Fruit fly (Drosophila melanogaster) whole organism, embryonic: ENCODE results near the gene CG14515.
A peak's percentile ranks its signal among the peaks of the same experiment; 100 is the strongest.

ENCODE experiments used
- ATbp ChIP-seq: fragments of 200-800 bp; sonication (Bioruptor generic); optimal IDR thresholded peaks from 2 replicates; lab custom pipeline; 2017; ENCODE audit warnings: missing biosample characterization, mild to moderate bottlenecking, missing genetic modification characterization, missing genetic modification reagents
- Ada2b ChIP-seq: fragments of 200-800 bp; sonication (Bioruptor generic); IDR thresholded peaks from 2 replicates; pipeline ENCODE4 v1.3.6; 2022; ENCODE audit warnings: missing biosample characterization, missing genetic modification characterization
- Awh ChIP-seq: fragments of 200-800 bp; sonication (Bioruptor generic); IDR thresholded peaks from 2 replicates; pipeline ENCODE4, ENCODE4 v1.3.6; 2022; ENCODE audit warnings: missing biosample characterization, missing genetic modification characterization
- Bteb2 ChIP-seq: fragments of 200-800 bp; sonication (Bioruptor generic); optimal IDR thresholded peaks from 2 replicates; lab custom pipeline; 2016; ENCODE audit warnings: missing biosample characterization, missing genetic modification characterization
- CG10565 ChIP-seq: fragments of 200-800 bp; sonication (Bioruptor generic); optimal IDR thresholded peaks from 3 replicates; lab custom pipeline; 2016; ENCODE audit warnings: missing biosample characterization, mild to moderate bottlenecking, missing genetic modification characterization
- CG11456 ChIP-seq: fragments of 200-800 bp; sonication (Bioruptor generic); IDR thresholded peaks from 3 replicates; pipeline ENCODE4 v1.3.6; 2022; ENCODE audit warnings: missing biosample characterization, missing genetic modification characterization
- CG12299 ChIP-seq: fragments of 200-800 bp; sonication (Bioruptor generic); optimal IDR thresholded peaks from 2 replicates; lab custom pipeline; 2018; ENCODE audit warnings: missing biosample characterization, mild to moderate bottlenecking, missing genetic modification characterization
- CG16863 ChIP-seq: fragments of 200-800 bp; sonication (Bioruptor generic); optimal IDR thresholded peaks from 3 replicates; lab custom pipeline; 2016; ENCODE audit warnings: missing biosample characterization, missing genetic modification characterization
- CG17612 ChIP-seq: fragments of 200-800 bp; sonication (Bioruptor generic); IDR thresholded peaks from 2 replicates; pipeline ENCODE4 v1.3.6; 2022; ENCODE audit warnings: missing biosample characterization, missing genetic modification characterization
- CG1792 ChIP-seq: fragments of 200-800 bp; sonication (Bioruptor generic); optimal IDR thresholded peaks from 2 replicates; lab custom pipeline; 2016; ENCODE audit warnings: missing biosample characterization, missing genetic modification characterization
- CG18619 ChIP-seq: fragments of 200-800 bp; sonication (Bioruptor generic); optimal IDR thresholded peaks from 3 replicates; lab custom pipeline; 2017; ENCODE audit warnings: missing biosample characterization, mild to moderate bottlenecking, missing genetic modification characterization
- CG2120 ChIP-seq: fragments of 200-800 bp; sonication (Bioruptor generic); optimal IDR thresholded peaks from 3 replicates; lab custom pipeline; 2016; ENCODE audit warnings: missing biosample characterization, missing genetic modification characterization
- CG2678 ChIP-seq: fragments of 200-800 bp; sonication (Bioruptor generic); optimal IDR thresholded peaks from 3 replicates; lab custom pipeline; 2019; ENCODE audit warnings: missing biosample characterization, mild to moderate bottlenecking, missing genetic modification characterization, moderate library complexity
- CG31224 ChIP-seq: fragments of 200-800 bp; sonication (Bioruptor generic); IDR thresholded peaks from 2 replicates; pipeline ENCODE4 v1.3.6; 2022; ENCODE audit warnings: missing biosample characterization, missing genetic modification characterization
- CG9437 ChIP-seq: fragments of 200-800 bp; sonication (Bioruptor generic); optimal IDR thresholded peaks from 2 replicates; lab custom pipeline; 2018; ENCODE audit warnings: missing biosample characterization, mild to moderate bottlenecking, missing genetic modification characterization
- CG9727 ChIP-seq: fragments of 200-800 bp; sonication (Bioruptor generic); optimal IDR thresholded peaks from 3 replicates; lab custom pipeline; 2017; ENCODE audit warnings: missing biosample characterization, mild to moderate bottlenecking, missing genetic modification characterization
- CG9797 ChIP-seq: fragments of 200-800 bp; sonication (Bioruptor generic); optimal IDR thresholded peaks from 3 replicates; lab custom pipeline; 2018; ENCODE audit warnings: missing biosample characterization, mild to moderate bottlenecking, missing genetic modification characterization
- CG9817 ChIP-seq: fragments of 200-800 bp; sonication (Bioruptor generic); optimal IDR thresholded peaks from 2 replicates; lab custom pipeline; 2018; ENCODE audit warnings: missing biosample characterization, mild to moderate bottlenecking, missing genetic modification characterization, moderate library complexity
- CoRest ChIP-seq: fragments of 200-800 bp; sonication (Bioruptor generic); optimal IDR thresholded peaks from 3 replicates; lab custom pipeline; 2018; ENCODE audit warnings: missing biosample characterization, mild to moderate bottlenecking, missing genetic modification characterization, moderate library complexity
- HHEX ChIP-seq: fragments of 200-800 bp; sonication (Bioruptor generic); optimal IDR thresholded peaks from 3 replicates; lab custom pipeline; 2017; ENCODE audit warnings: missing biosample characterization, mild to moderate bottlenecking, missing genetic modification characterization, missing genetic modification reagents
- HLHmδ ChIP-seq: fragments of 200-800 bp; sonication (Bioruptor generic); optimal IDR thresholded peaks from 2 replicates; lab custom pipeline; 2018; ENCODE audit warnings: missing biosample characterization, mild to moderate bottlenecking, missing genetic modification characterization, moderate library complexity
- Hmr ChIP-seq: fragments of 200-800 bp; sonication (Bioruptor generic); optimal IDR thresholded peaks from 3 replicates; lab custom pipeline; 2017; ENCODE audit warnings: mild to moderate bottlenecking, missing biosample characterization, missing genetic modification reagents, missing genetic modification characterization
- Max ChIP-seq: fragments of 200-800 bp; sonication (Bioruptor generic); optimal IDR thresholded peaks from 2 replicates; lab custom pipeline; 2016; ENCODE audit warnings: missing biosample characterization, mild to moderate bottlenecking, missing genetic modification characterization
- Meics ChIP-seq: fragments of 200-800 bp; sonication (Bioruptor generic); optimal IDR thresholded peaks from 2 replicates; lab custom pipeline; 2017; ENCODE audit warnings: missing biosample characterization, mild to moderate bottlenecking, missing genetic modification characterization
- NfI ChIP-seq: fragments of 200-800 bp; sonication (Bioruptor generic); optimal IDR thresholded peaks from 3 replicates; lab custom pipeline; 2018; ENCODE audit warnings: missing biosample characterization, mild to moderate bottlenecking, missing genetic modification characterization, moderate library complexity
- ap ChIP-seq: fragments of 200-800 bp; sonication (Bioruptor generic); IDR thresholded peaks from 2 replicates; pipeline ENCODE4 v1.3.6; 2022; ENCODE audit warnings: missing biosample characterization, missing genetic modification characterization
- ato ChIP-seq: fragments of 200-800 bp; sonication (Bioruptor generic); IDR thresholded peaks from 2 replicates; pipeline ENCODE4 v1.3.6; 2022; ENCODE audit warnings: missing biosample characterization, missing genetic modification characterization; ENCODE audit not compliant: partially characterized antibody
- az2 ChIP-seq: fragments of 200-800 bp; sonication (Bioruptor generic); optimal IDR thresholded peaks from 3 replicates; lab custom pipeline; 2016; ENCODE audit warnings: missing biosample characterization, missing genetic modification characterization
- bab2 ChIP-seq: fragments of 200-800 bp; sonication (Bioruptor generic); optimal IDR thresholded peaks from 2 replicates; lab custom pipeline; 2016; ENCODE audit warnings: missing biosample characterization, missing genetic modification characterization
- bcd ChIP-seq: fragments of 200-800 bp; sonication (Bioruptor generic); optimal IDR thresholded peaks from 2 replicates; lab custom pipeline; 2017; ENCODE audit warnings: missing biosample characterization, mild to moderate bottlenecking, missing genetic modification characterization
- disco-r ChIP-seq: fragments of 200-800 bp; sonication (Bioruptor generic); optimal IDR thresholded peaks from 2 replicates; lab custom pipeline; 2016; ENCODE audit warnings: missing biosample characterization, missing genetic modification characterization
- hkb ChIP-seq, 2 experiments: fragments of 200-800 bp in 1 of 2; fragments of >200 bp in 1 of 2; sonication (Bioruptor generic) in 1 of 2; IDR thresholded peaks in 1 of 2; optimal IDR thresholded peaks in 1 of 2; 2 replicates each; pipeline versions ENCODE4 v1.3.6 to Lab custom; 2017 to 2022; ENCODE audit warnings: missing biosample characterization in 1 of 2, missing genetic modification characterization in 1 of 2
- jigr1 ChIP-seq: fragments of 200-800 bp; sonication (Bioruptor generic); IDR thresholded peaks from 3 replicates; pipeline ENCODE4 v1.3.6; 2022; ENCODE audit warnings: missing biosample characterization, missing genetic modification characterization
- kah ChIP-seq: fragments of 200-800 bp; sonication (Bioruptor generic); optimal IDR thresholded peaks from 2 replicates; lab custom pipeline; 2018; ENCODE audit warnings: missing biosample characterization, mild to moderate bottlenecking, missing genetic modification characterization
- pho ChIP-seq: fragments of 200-800 bp; sonication (Bioruptor generic); optimal IDR thresholded peaks from 2 replicates; lab custom pipeline; 2016; ENCODE audit warnings: missing biosample characterization, missing genetic modification characterization
- phol ChIP-seq: fragments of 200-800 bp; sonication (Bioruptor generic); optimal IDR thresholded peaks from 3 replicates; lab custom pipeline; 2018; ENCODE audit warnings: missing biosample characterization, mild to moderate bottlenecking, missing genetic modification characterization, moderate library complexity
- pnt ChIP-seq: fragments of 200-800 bp; sonication (Bioruptor generic); optimal IDR thresholded peaks from 3 replicates; lab custom pipeline; 2016; ENCODE audit warnings: missing biosample characterization, missing genetic modification characterization
- prd ChIP-seq, 3 experiments: fragments of >200 bp in 2 of 3; fragments of 200-800 bp in 1 of 3; sonication (Bioruptor generic) in 1 of 3; optimal IDR thresholded peaks in 2 of 3; IDR thresholded peaks in 1 of 3; 2 replicates in 2 of 3; 3 replicates in 1 of 3; pipeline versions ENCODE4 v1.3.6 to Lab custom; 2017 to 2022; ENCODE audit warnings: missing biosample characterization in 1 of 3, missing genetic modification characterization in 1 of 3
- ranshi ChIP-seq: fragments of 200-800 bp; sonication (Bioruptor generic); IDR thresholded peaks from 2 replicates; pipeline ENCODE4 v1.3.6; 2022; ENCODE audit warnings: missing biosample characterization, missing genetic modification characterization
- repo ChIP-seq: fragments of 200-800 bp; sonication (Bioruptor generic); optimal IDR thresholded peaks from 2 replicates; lab custom pipeline; 2016; ENCODE audit warnings: missing biosample characterization, missing genetic modification characterization
- slp2 ChIP-seq: fragments of 200-800 bp; sonication (Bioruptor generic); optimal IDR thresholded peaks from 2 replicates; lab custom pipeline; 2016; ENCODE audit warnings: missing biosample characterization, missing genetic modification characterization
- ttk ChIP-seq: fragments of 200-800 bp; sonication (Bioruptor generic); IDR thresholded peaks from 2 replicates; pipeline ENCODE4 v2.1.2; 2022; ENCODE audit warnings: missing biosample characterization, missing genetic modification characterization
- twi ChIP-seq: fragments of 200-800 bp; optimal IDR thresholded peaks from 2 replicates; lab custom pipeline; 2019; ENCODE audit warnings: missing biosample characterization, mild to moderate bottlenecking, missing genetic modification characterization, moderate library complexity
- zen ChIP-seq: fragments of 200-800 bp; sonication (Bioruptor generic); optimal IDR thresholded peaks from 3 replicates; lab custom pipeline; 2018; ENCODE audit warnings: missing biosample characterization, mild to moderate bottlenecking, missing genetic modification characterization, moderate library complexity

The CG14515 gene

DNA sequence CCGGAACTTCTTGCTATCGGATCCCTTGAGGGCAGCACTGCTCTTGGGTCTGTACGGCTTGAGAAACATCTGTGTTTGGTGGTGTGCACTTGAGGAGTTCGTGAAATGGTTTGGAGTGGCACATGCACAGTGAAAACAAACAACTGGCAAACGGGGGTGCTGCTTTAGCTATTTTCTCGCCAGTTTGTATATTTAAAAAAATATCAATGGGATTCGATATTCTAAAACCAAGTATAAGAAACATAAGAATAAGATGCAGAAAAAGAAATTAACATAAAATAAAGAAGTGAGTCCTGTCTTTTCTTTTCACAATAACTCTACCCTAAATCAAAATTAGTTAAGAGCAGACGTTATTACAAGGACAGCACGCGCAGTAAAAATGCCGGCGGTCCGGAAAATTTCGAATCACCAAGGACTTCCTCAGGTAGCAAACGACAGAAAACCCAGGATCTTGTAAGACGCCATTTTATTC is 45.7 kb upstream of the CG14515 start, which contains the start of gene eIF2D (continued):
- TF ChIP-seq CoRest (tag; lab: Kevin White, UChicago), result peak; percentile 67
- no peak for TF ChIP-seq repo (GFP tag; lab: Kevin White, UChicago)
- TF ChIP-seq CG18619 (GFP tag; lab: Kevin White, UChicago), result no peak
- TF ChIP-seq CG10565 (GFP tag; lab: Kevin White, UChicago), result no peak
- TF ChIP-seq CG9727 (GFP tag; lab: Kevin White, UChicago), result peak; percentile 54
- peak; percentile 46 for TF ChIP-seq CG9817 (tag; lab: Kevin White, UChicago)
- TF ChIP-seq ATbp (GFP tag; lab: Kevin White, UChicago), result peak; percentile 36
- peak; percentile 37 for TF ChIP-seq bab2 (GFP tag; lab: Kevin White, UChicago)
- TF ChIP-seq Bteb2 (GFP tag; lab: Kevin White, UChicago), result peak; percentile 53
- peak; percentile 85 for TF ChIP-seq phol (tag; lab: Kevin White, UChicago)
- peak; percentile 64; the same call in 1 of the 2 replicates for TF ChIP-seq ranshi (GFP tag; lab: Robert Waterston, UW)
- peak; percentile 22 for TF ChIP-seq CG12299 (tag; lab: Kevin White, UChicago)
- TF ChIP-seq Max (GFP tag; lab: Kevin White, UChicago), result peak; percentile 58
- TF ChIP-seq ttk (GFP tag; lab: Robert Waterston, UW), result peak; percentile 62
- peak; percentile 24 for TF ChIP-seq pho (GFP tag; lab: Kevin White, UChicago)
- TF ChIP-seq hkb (optimal IDR thresholded peaks at IDR 0.05; lab: Kevin White, UChicago), result no peak
- TF ChIP-seq hkb (GFP tag; IDR thresholded peaks at IDR 0.05; lab: Robert Waterston, UW), result peak; percentile 75
- TF ChIP-seq CG16863, result peak; percentile 50
- TF ChIP-seq bcd (GFP tag; lab: Kevin White, UChicago), result peak; percentile 33
- TF ChIP-seq CG11456 (GFP tag; lab: Robert Waterston, UW), result 0 out of 3 replicates have a peak, but pooled peaks have one; percentile 57
- no peak for TF ChIP-seq disco-r (GFP tag; lab: Kevin White, UChicago)
- TF ChIP-seq HLHmδ (GFP tag; lab: Kevin White, UChicago), result no peak
- peak; percentile 47; the same call in 1 of the 2 replicates for TF ChIP-seq Awh (GFP tag; lab: Robert Waterston, UW)
- TF ChIP-seq prd (optimal IDR thresholded peaks at IDR 0.05; lab: Kevin White, UChicago), result no peak
- peak; percentile 58 for TF ChIP-seq prd (GFP tag; IDR thresholded peaks at IDR 0.05; lab: Robert Waterston, UW)
- TF ChIP-seq pnt, result no peak
- TF ChIP-seq kah (GFP tag; lab: Kevin White, UChicago), result peak; percentile 30
- TF ChIP-seq zen (tag; lab: Kevin White, UChicago), result peak; percentile 56
- no peak for TF ChIP-seq CG17612 (GFP tag; lab: Robert Waterston, UW)
- TF ChIP-seq Hmr (GFP tag; lab: Kevin White, UChicago), result peak; percentile 65
- TF ChIP-seq slp2 (GFP tag; lab: Kevin White, UChicago), result peak; percentile 58
- TF ChIP-seq Ada2b, result peak; percentile 57; the same call in 1 of the 2 replicates
- peak; percentile 41 for TF ChIP-seq NfI (GFP tag; lab: Kevin White, UChicago)
- TF ChIP-seq ap, result 0 out of 2 replicates have a peak, but pooled peaks have one; percentile 21
- TF ChIP-seq CG31224 (GFP tag; lab: Robert Waterston, UW), result no peak; the same call in 1 of the 2 replicates
- TF ChIP-seq CG2678 (tag; lab: Kevin White, UChicago), result peak; percentile 74
- TF ChIP-seq HHEX (GFP tag; lab: Kevin White, UChicago), result peak; percentile 55
- TF ChIP-seq Meics (GFP tag; lab: Kevin White, UChicago), result peak; percentile 72
- TF ChIP-seq CG2120, result peak; percentile 64
- peak; percentile 47 for TF ChIP-seq az2 (GFP tag; lab: Kevin White, UChicago)
- peak; percentile 21 for TF ChIP-seq CG9437 (GFP tag; lab: Kevin White, UChicago)
- no peak for TF ChIP-seq CG1792 (GFP tag; lab: Kevin White, UChicago)
- no peak for TF ChIP-seq jigr1 (GFP tag; lab: Robert Waterston, UW)
- peak; percentile 55 for TF ChIP-seq twi
- TF ChIP-seq ato (GFP tag; lab: Robert Waterston, UW), result no peak
- no peak for TF ChIP-seq CG9797 (GFP tag; lab: Kevin White, UChicago)
